Fruit fly (Drosophila melanogaster) whole organism, embryonic: Measurements from ENCODE around the gene MED15.

Experiments
- Ada2b ChIP-seq: fragments of 200-800 bp; sonication (Bioruptor generic); IDR thresholded peaks from 2 replicates; pipeline ENCODE4 v1.3.6; 2022; ENCODE audit warnings: missing biosample characterization, missing genetic modification characterization
- B-H2 ChIP-seq: fragments of 200-800 bp; sonication (Bioruptor generic); optimal IDR thresholded peaks from 2 replicates; lab custom pipeline; 2018; ENCODE audit warnings: missing biosample characterization, mild to moderate bottlenecking, missing genetic modification characterization
- Blimp-1 ChIP-seq: fragments of 200-800 bp; sonication (Bioruptor generic); optimal IDR thresholded peaks from 3 replicates; lab custom pipeline; 2018; ENCODE audit warnings: missing biosample characterization, missing genetic modification characterization, mild to moderate bottlenecking, moderate library complexity, missing genetic modification reagents
- C15 ChIP-seq: fragments of 200-800 bp; sonication (Bioruptor generic); IDR thresholded peaks from 3 replicates; pipeline ENCODE4 v1.3.6; 2022; ENCODE audit warnings: missing biosample characterization, missing genetic modification characterization
- CG11456 ChIP-seq: fragments of 200-800 bp; sonication (Bioruptor generic); IDR thresholded peaks from 3 replicates; pipeline ENCODE4 v1.3.6; 2022; ENCODE audit warnings: missing biosample characterization, missing genetic modification characterization
- CG11696 ChIP-seq: fragments of 200-800 bp; sonication (Bioruptor generic); IDR thresholded peaks from 2 replicates; pipeline ENCODE4 v1.3.6; 2022; ENCODE audit warnings: missing biosample characterization, missing genetic modification characterization
- CG11723 ChIP-seq: fragments of 200-800 bp; sonication (Bioruptor generic); optimal IDR thresholded peaks from 2 replicates; lab custom pipeline; 2017; ENCODE audit warnings: missing biosample characterization, mild to moderate bottlenecking, missing genetic modification characterization
- CG12942 ChIP-seq: fragments of 200-800 bp; sonication (Bioruptor generic); optimal IDR thresholded peaks from 3 replicates; lab custom pipeline; 2016; ENCODE audit warnings: missing biosample characterization, missing genetic modification characterization
- CG13287 ChIP-seq: fragments of 200-800 bp; sonication (Bioruptor generic); IDR thresholded peaks from 2 replicates; pipeline ENCODE4 v1.3.6; 2022; ENCODE audit warnings: missing biosample characterization, missing genetic modification characterization; ENCODE audit not compliant: partially characterized antibody
- CG16813 ChIP-seq: fragments of 200-800 bp; sonication (Bioruptor generic); IDR thresholded peaks from 3 replicates; pipeline ENCODE4 v1.3.6; 2022; ENCODE audit warnings: missing biosample characterization, missing genetic modification characterization; ENCODE audit not compliant: partially characterized antibody
- CG1832 ChIP-seq: fragments of 200-800 bp; sonication (Bioruptor generic); optimal IDR thresholded peaks from 2 replicates; lab custom pipeline; 2017; ENCODE audit warnings: missing biosample characterization, mild to moderate bottlenecking, missing genetic modification characterization, inconsistent platforms
- CG2199 ChIP-seq: fragments of 200-800 bp; sonication (Bioruptor generic); IDR thresholded peaks from 3 replicates; pipeline ENCODE4 v1.3.6; 2022; ENCODE audit warnings: missing biosample characterization, missing genetic modification characterization
- CG34422 ChIP-seq: fragments of 200-800 bp; sonication (Bioruptor generic); IDR thresholded peaks from 3 replicates; pipeline ENCODE4 v1.3.6; 2022; ENCODE audit warnings: missing biosample characterization, missing genetic modification characterization
- CG4360 ChIP-seq: fragments of 200-800 bp; sonication (Bioruptor generic); IDR thresholded peaks from 2 replicates; pipeline ENCODE4 v1.3.6; 2022; ENCODE audit warnings: missing biosample characterization, missing genetic modification characterization
- CG4707 ChIP-seq: fragments of 200-800 bp; sonication (Bioruptor generic); optimal IDR thresholded peaks from 2 replicates; lab custom pipeline; 2018; ENCODE audit warnings: missing biosample characterization, mild to moderate bottlenecking, missing genetic modification characterization, moderate library complexity
- CG7357 ChIP-seq: fragments of 200-800 bp; sonication (Bioruptor generic); IDR thresholded peaks from 3 replicates; pipeline ENCODE4 v1.3.6; 2022; ENCODE audit warnings: missing biosample characterization, missing genetic modification characterization
- CG8359 ChIP-seq: fragments of 200-800 bp; sonication (Bioruptor generic); optimal IDR thresholded peaks from 2 replicates; lab custom pipeline; 2017; ENCODE audit warnings: missing biosample characterization, mild to moderate bottlenecking, missing genetic modification characterization, borderline replicate concordance
- CG9797 ChIP-seq: fragments of 200-800 bp; sonication (Bioruptor generic); optimal IDR thresholded peaks from 3 replicates; lab custom pipeline; 2018; ENCODE audit warnings: missing biosample characterization, mild to moderate bottlenecking, missing genetic modification characterization
- CHES-1-like ChIP-seq: fragments of 200-800 bp; sonication (Bioruptor generic); optimal IDR thresholded peaks from 2 replicates; lab custom pipeline; 2016; ENCODE audit warnings: missing biosample characterization, missing genetic modification characterization
- CkIIα-i1 ChIP-seq: fragments of 200-800 bp; sonication (Bioruptor generic); IDR thresholded peaks from 2 replicates; pipeline ENCODE4 v1.3.6; 2022; ENCODE audit warnings: missing biosample characterization, missing genetic modification characterization
- CoRest ChIP-seq: fragments of 200-800 bp; sonication (Bioruptor generic); optimal IDR thresholded peaks from 3 replicates; lab custom pipeline; 2018; ENCODE audit warnings: missing biosample characterization, mild to moderate bottlenecking, missing genetic modification characterization, moderate library complexity
- E2f2 ChIP-seq: fragments of 200-800 bp; sonication (Bioruptor generic); IDR thresholded peaks from 2 replicates; pipeline ENCODE4 v1.3.6; 2022; ENCODE audit warnings: missing biosample characterization, missing genetic modification characterization
- Eip74EF ChIP-seq, 2 experiments: fragments of 200-800 bp in 1 of 2; fragments of >200 bp in 1 of 2; sonication (Bioruptor generic) in 1 of 2; optimal IDR thresholded peaks; 2 replicates each; lab custom pipeline; 2017 to 2019; ENCODE audit warnings: missing biosample characterization in 2 of 2, missing genetic modification characterization in 2 of 2, mild to moderate bottlenecking in 1 of 2, moderate library complexity in 1 of 2
- Gsc ChIP-seq: fragments of 200-800 bp; sonication (Bioruptor generic); IDR thresholded peaks from 2 replicates; pipeline ENCODE4 v1.3.6; 2022; ENCODE audit warnings: missing biosample characterization, missing genetic modification characterization
- Hey ChIP-seq: fragments of 200-800 bp; sonication (Bioruptor generic); optimal IDR thresholded peaks from 3 replicates; lab custom pipeline; 2018; ENCODE audit warnings: missing biosample characterization, mild to moderate bottlenecking, missing genetic modification characterization
- NFAT ChIP-seq: fragments of 200-800 bp; sonication (Bioruptor generic); IDR thresholded peaks from 2 replicates; pipeline ENCODE4 v1.3.6; 2022; ENCODE audit warnings: missing biosample characterization, missing genetic modification characterization
- Oaz ChIP-seq: fragments of 200-800 bp; sonication (Bioruptor generic); IDR thresholded peaks from 2 replicates; pipeline ENCODE4 v1.3.6; 2022; ENCODE audit warnings: missing biosample characterization, missing genetic modification characterization
- Rfx ChIP-seq: fragments of 200-800 bp; sonication (Bioruptor generic); IDR thresholded peaks from 2 replicates; pipeline ENCODE4 v1.3.6; 2022; ENCODE audit warnings: missing biosample characterization, missing genetic modification characterization
- Rx ChIP-seq: fragments of 200-800 bp; sonication (Bioruptor generic); IDR thresholded peaks from 2 replicates; pipeline ENCODE4 v1.3.6; 2022; ENCODE audit warnings: missing biosample characterization, missing genetic modification characterization
- Scr ChIP-seq: fragments of 200-800 bp; sonication (Bioruptor generic); IDR thresholded peaks from 2 replicates; pipeline ENCODE4 v1.3.6; 2022; ENCODE audit warnings: missing biosample characterization, missing genetic modification characterization; ENCODE audit not compliant: partially characterized antibody
- Six4 ChIP-seq: fragments of 200-800 bp; sonication (Bioruptor generic); optimal IDR thresholded peaks from 2 replicates; lab custom pipeline; 2016; ENCODE audit warnings: missing biosample characterization, missing genetic modification characterization
- Xbp1 ChIP-seq: fragments of 200-800 bp; sonication (Bioruptor generic); optimal IDR thresholded peaks from 3 replicates; lab custom pipeline; 2016; ENCODE audit warnings: missing biosample characterization, mild to moderate bottlenecking, missing genetic modification characterization
- chinmo ChIP-seq: fragments of 200-800 bp; sonication (Bioruptor generic); IDR thresholded peaks from 4 replicates; pipeline ENCODE4 v1.3.6; 2022; ENCODE audit warnings: missing biosample characterization, missing genetic modification characterization; ENCODE audit not compliant: partially characterized antibody
- crp ChIP-seq, 2 experiments: fragments of 200-800 bp; sonication (Bioruptor generic); optimal IDR thresholded peaks; 2 replicates in 1 of 2; 3 replicates in 1 of 2; lab custom pipeline; 2017; ENCODE audit warnings: missing biosample characterization in 2 of 2, missing genetic modification characterization in 2 of 2, mild to moderate bottlenecking in 1 of 2, moderate library complexity in 1 of 2
- dmrt11E ChIP-seq: fragments of 200-800 bp; sonication (Bioruptor generic); optimal IDR thresholded peaks from 3 replicates; lab custom pipeline; 2018; ENCODE audit warnings: missing biosample characterization, mild to moderate bottlenecking, missing genetic modification characterization, moderate library complexity
- eve ChIP-seq, 2 experiments: fragments of >200 bp; optimal IDR thresholded peaks; 2 replicates each; lab custom pipeline; 2017; ENCODE audit warnings: missing biosample characterization in 2 of 2, missing genetic modification characterization in 2 of 2
- gro ChIP-seq: fragments of 200-800 bp; sonication (Bioruptor generic); optimal IDR thresholded peaks from 2 replicates; lab custom pipeline; 2016; ENCODE audit warnings: missing biosample characterization, missing genetic modification characterization
- hth ChIP-seq: fragments of >200 bp; optimal IDR thresholded peaks from 2 replicates; lab custom pipeline; 2017; ENCODE audit warnings: inconsistent platforms
- lab ChIP-seq: fragments of 200-800 bp; sonication (Bioruptor generic); optimal IDR thresholded peaks from 3 replicates; lab custom pipeline; 2017; ENCODE audit warnings: missing biosample characterization, missing genetic modification characterization, mild to moderate bottlenecking, moderate library complexity, missing genetic modification reagents
- sd ChIP-seq: fragments of 200-800 bp; sonication (Bioruptor generic); optimal IDR thresholded peaks from 3 replicates; lab custom pipeline; 2018; ENCODE audit warnings: missing biosample characterization, mild to moderate bottlenecking, missing genetic modification characterization, moderate library complexity
- sim ChIP-seq: fragments of 200-800 bp; sonication (Bioruptor generic); IDR thresholded peaks from 2 replicates; pipeline ENCODE4 v1.3.6; 2022; ENCODE audit warnings: missing biosample characterization, missing genetic modification characterization
- slou ChIP-seq: fragments of 200-800 bp; sonication (Bioruptor generic); optimal IDR thresholded peaks from 3 replicates; lab custom pipeline; 2016; ENCODE audit warnings: missing biosample characterization, missing genetic modification characterization
- sna ChIP-seq: fragments of 200-800 bp; sonication (Bioruptor generic); IDR thresholded peaks from 2 replicates; pipeline ENCODE4 v1.3.6; 2022; ENCODE audit warnings: missing biosample characterization, missing genetic modification characterization; ENCODE audit not compliant: partially characterized antibody
- so ChIP-seq: fragments of 200-800 bp; sonication (Bioruptor generic); IDR thresholded peaks from 3 replicates; pipeline ENCODE4 v1.3.6; 2022; ENCODE audit warnings: missing biosample characterization, missing genetic modification characterization
- tap ChIP-seq: fragments of 200-800 bp; optimal IDR thresholded peaks from 3 replicates; lab custom pipeline; 2019; ENCODE audit warnings: missing biosample characterization, mild to moderate bottlenecking, missing genetic modification characterization, moderate library complexity
- tio ChIP-seq: fragments of 200-800 bp; sonication (Bioruptor generic); optimal IDR thresholded peaks from 2 replicates; lab custom pipeline; 2017; ENCODE audit warnings: missing biosample characterization, missing genetic modification characterization, inconsistent platforms
- zf30C ChIP-seq: fragments of 200-800 bp; sonication (Bioruptor generic); optimal IDR thresholded peaks from 3 replicates; lab custom pipeline; 2018; ENCODE audit warnings: missing biosample characterization, mild to moderate bottlenecking, missing genetic modification characterization
- zfh2 ChIP-seq: fragments of 200-800 bp; sonication (Bioruptor generic); optimal IDR thresholded peaks from 2 replicates; lab custom pipeline; 2016; ENCODE audit warnings: missing biosample characterization, missing genetic modification characterization

Gene MED15

DNA sequence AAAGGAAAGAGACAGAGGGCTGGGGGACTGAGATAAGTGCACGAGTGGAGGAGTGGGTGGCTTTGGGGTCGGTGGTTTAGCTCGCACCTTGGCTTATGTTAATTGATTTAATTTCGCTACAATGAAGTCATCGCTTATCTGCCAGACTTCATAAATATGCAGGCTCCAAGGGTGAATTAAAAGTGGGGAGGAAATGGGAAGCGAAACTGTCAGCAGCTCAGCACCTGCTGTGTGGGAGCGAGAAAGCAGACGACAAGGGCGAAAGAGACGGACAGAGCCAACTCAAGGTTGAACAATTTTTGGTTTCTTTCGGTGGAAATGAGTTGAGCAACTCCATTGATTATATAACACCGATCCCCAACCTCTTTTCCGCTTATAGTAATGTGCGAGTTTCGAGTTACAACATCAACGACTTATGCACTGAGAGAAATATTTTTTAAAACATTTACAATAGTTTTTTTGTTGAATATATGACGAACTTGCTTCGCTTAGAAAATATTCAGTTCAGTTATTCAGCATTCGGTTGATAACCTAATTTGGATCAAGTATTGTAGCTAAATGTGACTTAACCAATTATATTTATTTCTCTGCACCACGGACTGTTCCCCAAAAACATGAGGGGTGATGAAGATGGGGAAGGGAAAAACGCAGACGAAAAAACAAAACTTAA is 47.7 kb downstream of the MED15 start (continued):
- TF ChIP-seq gro (peak; percentile 36), Scr (GFP tag; lab: Robert Waterston, UW) (no peak), dmrt11E (tag; lab: Kevin White, UChicago) (peak; percentile 96), hth (lab: Kevin White, UChicago) (no peak), tio (peak; percentile 80), CG9797 (GFP tag; lab: Kevin White, UChicago) (no peak), CG2199 (GFP tag; lab: Robert Waterston, UW) (peak; percentile 48; the same call in 2 of the 3 replicates), Rx (GFP tag; lab: Robert Waterston, UW) (peak; percentile 89), E2f2 (GFP tag; lab: Robert Waterston, UW) (peak; percentile 57), Six4 (GFP tag; lab: Kevin White, UChicago) (peak; percentile 87), CG13287 (no peak), C15 (GFP tag; lab: Robert Waterston, UW) (no peak), eve (GFP tag; optimal IDR thresholded peaks at IDR 0.05; lab: Kevin White, UChicago) (peak in 1 of 2 experiments; percentile 95), CG8359 (GFP tag; lab: Kevin White, UChicago) (peak; percentile 42), slou (GFP tag; lab: Kevin White, UChicago) (peak; percentile 63), Blimp-1 (peak; percentile 79), NFAT (GFP tag; lab: Robert Waterston, UW) (peak; percentile 45; the same call in 1 of the 2 replicates), Oaz (GFP tag; lab: Robert Waterston, UW) (peak; percentile 54), sim (GFP tag; lab: Robert Waterston, UW) (peak; percentile 76; the same call in 1 of the 2 replicates), zf30C (GFP tag; lab: Kevin White, UChicago) (peak; percentile 78), CG11696 (GFP tag; lab: Robert Waterston, UW) (0 out of 2 replicates have a peak, but pooled peaks have one; percentile 38), tap (tag; lab: Kevin White, UChicago) (peak; percentile 84), CkIIα-i1 (GFP tag; lab: Robert Waterston, UW) (0 out of 2 replicates have a peak, but pooled peaks have one; percentile 14), chinmo (GFP tag; lab: Robert Waterston, UW) (peak; percentile 70; the same call in 1 of the 4 replicates), Gsc (peak; percentile 42; the same call in 1 of the 2 replicates), Xbp1 (GFP tag; lab: Kevin White, UChicago) (peak; percentile 87), CG12942 (GFP tag; lab: Kevin White, UChicago) (peak; percentile 75), CG4360 (GFP tag; lab: Robert Waterston, UW) (no peak), so (peak; percentile 88), CG4707 (GFP tag; lab: Kevin White, UChicago) (peak; percentile 85), CG11723 (GFP tag; lab: Kevin White, UChicago) (peak; percentile 72), CG34422 (GFP tag; lab: Robert Waterston, UW) (peak; percentile 86; the same call in 2 of the 3 replicates), CG16813 (GFP tag; lab: Robert Waterston, UW) (no peak), Rfx (GFP tag; lab: Robert Waterston, UW) (peak; percentile 71), CHES-1-like (GFP tag; lab: Kevin White, UChicago) (peak; percentile 67), Ada2b (GFP tag; lab: Robert Waterston, UW) (peak; percentile 82), zfh2 (GFP tag; lab: Kevin White, UChicago) (no peak), Eip74EF (GFP tag; optimal IDR thresholded peaks at IDR 0.05; lab: Kevin White, UChicago) (peak in 1 of 2 experiments; percentile 91), CG11456 (GFP tag; lab: Robert Waterston, UW) (peak; percentile 58; the same call in 2 of the 3 replicates), sna (GFP tag; lab: Robert Waterston, UW) (no peak), CG1832 (GFP tag; lab: Kevin White, UChicago) (peak; percentile 51), sd (tag; lab: Kevin White, UChicago) (peak; percentile 62), crp (GFP tag; optimal IDR thresholded peaks at IDR 0.05; lab: Kevin White, UChicago) (peak in 1 of 2 experiments; percentile 49), CG7357 (GFP tag; lab: Robert Waterston, UW) (peak; percentile 56; the same call in 1 of the 3 replicates), lab (GFP tag; lab: Kevin White, UChicago) (peak; percentile 73), Hey (tag; lab: Kevin White, UChicago) (no peak), CoRest (peak; percentile 91), B-H2 (no peak)
